Worm (Caenorhabditis elegans): Measurements from ENCODE around the gene C54C6.7.

ce11 chrIII:3550364-3550763, 4.1 kb upstream of the C54C6.7 start:
- TF ChIP-seq Y105C5A.15 (GFP tag; IDR thresholded peaks at IDR 0.05), result no peak
- no peak for TF ChIP-seq nhr-77 (tag; optimal IDR thresholded peaks at IDR 0.05)
- TF ChIP-seq mep-1 (tag; optimal IDR thresholded peaks at IDR 0.05), result no peak
- no peak for TF ChIP-seq ceh-82 (tag; optimal IDR thresholded peaks at IDR 0.05)
- no peak for TF ChIP-seq lin-38 (GFP tag; IDR thresholded peaks at IDR 0.05)
- TF ChIP-seq nhr-237 (tag; optimal IDR thresholded peaks at IDR 0.05), result no peak
- no peak for TF ChIP-seq pha-4 (GFP tag; IDR thresholded peaks at IDR 0.05)
- no peak for TF ChIP-seq pha-4 (tag; optimal IDR thresholded peaks at IDR 0.05)

Measured in whole organism, L4 larva.